Fruit fly (Drosophila melanogaster) whole organism: ENCODE measurements around the gene Urm1.

Source experiments
- CG8478 ChIP-seq: fragments of >200 bp; optimal IDR thresholded peaks from 2 replicates; lab custom pipeline; 2018; ENCODE audit warnings: inconsistent platforms
- Dll ChIP-seq: fragments of >200 bp; optimal IDR thresholded peaks from 2 replicates; lab custom pipeline; 2017
- EcR ChIP-seq, 2 experiments: fragments of >200 bp; optimal IDR thresholded peaks; 2 replicates each; lab custom pipeline; 2017; ENCODE audit warnings: missing biosample characterization in 2 of 2, missing genetic modification characterization in 2 of 2, missing genetic modification reagents in 2 of 2
- pan ChIP-seq: fragments of >200 bp; optimal IDR thresholded peaks from 2 replicates; lab custom pipeline; 2017
- psq ChIP-seq: fragments of >200 bp; optimal IDR thresholded peaks from 2 replicates; lab custom pipeline; 2017
- usp ChIP-seq: fragments of >200 bp; optimal IDR thresholded peaks from 2 replicates; lab custom pipeline; 2017; ENCODE audit warnings: missing biosample characterization, missing genetic modification characterization, mixed read lengths

The Urm1 gene

dm6 chr3L:7640297-7640696 lies at the start of gene Urm1:
Gene Urm1 (minus strand): TSS chr3L:7640446.
- TF ChIP-seq pan (lab: Kevin White, UChicago) (no peak), Dll (lab: Kevin White, UChicago) (no peak), psq (lab: Kevin White, UChicago) (no peak), usp (GFP tag; lab: Kevin White, UChicago) (no peak), CG8478 (lab: Kevin White, UChicago) (no peak), EcR (GFP tag; optimal IDR thresholded peaks at IDR 0.05; lab: Kevin White, UChicago) (no peak)

- TF ChIP-seq CG8478 (lab: Kevin White, UChicago) (no peak), pan (lab: Kevin White, UChicago) (no peak), EcR (GFP tag; optimal IDR thresholded peaks at IDR 0.05; lab: Kevin White, UChicago) (no peak), Dll (lab: Kevin White, UChicago) (no peak)
Measured at dm6 chr3L:7654048-7654961, 14.1 kb upstream of the Urm1 start, which contains the start of gene CG7492. Gene CG7492 (minus strand): TSS chr3L:7654752.

- TF ChIP-seq CG8478 (lab: Kevin White, UChicago), result no peak
- TF ChIP-seq usp (GFP tag; lab: Kevin White, UChicago), result no peak
- no peak for TF ChIP-seq pan (lab: Kevin White, UChicago)
- TF ChIP-seq Dll (lab: Kevin White, UChicago), result no peak
- no peak for TF ChIP-seq EcR (GFP tag; optimal IDR thresholded peaks at IDR 0.05; lab: Kevin White, UChicago)
- no peak for TF ChIP-seq psq (lab: Kevin White, UChicago)
Measured at dm6 chr3L:7650968-7651367, 10.7 kb upstream of the Urm1 start, which contains the start of gene PGRP-SD. Gene PGRP-SD (plus strand): TSS chr3L:7651180.

dm6 chr3L:7650248-7650647 lies 10.0 kb upstream of the Urm1 start, which contains the start of gene CG32373:
Gene CG32373 (plus strand): TSS chr3L:7650548.
- TF ChIP-seq usp (GFP tag; lab: Kevin White, UChicago) (no peak), CG8478 (lab: Kevin White, UChicago) (no peak), pan (lab: Kevin White, UChicago) (no peak), Dll (lab: Kevin White, UChicago) (no peak), psq (lab: Kevin White, UChicago) (no peak), EcR (GFP tag; optimal IDR thresholded peaks at IDR 0.05; lab: Kevin White, UChicago) (no peak)

- TF ChIP-seq usp (GFP tag; lab: Kevin White, UChicago) (no peak), CG8478 (lab: Kevin White, UChicago) (no peak), Dll (lab: Kevin White, UChicago) (no peak), psq (lab: Kevin White, UChicago) (no peak), EcR (GFP tag; optimal IDR thresholded peaks at IDR 0.05; lab: Kevin White, UChicago) (no peak), pan (lab: Kevin White, UChicago) (no peak)
Measured at dm6 chr3L:7643562-7643961, 3.3 kb upstream of the Urm1 start.

- TF ChIP-seq pan (lab: Kevin White, UChicago), result no peak
- TF ChIP-seq EcR (GFP tag; optimal IDR thresholded peaks at IDR 0.05; lab: Kevin White, UChicago), result no peak
- no peak for TF ChIP-seq CG8478 (lab: Kevin White, UChicago)
- no peak for TF ChIP-seq psq (lab: Kevin White, UChicago)
- no peak for TF ChIP-seq usp (GFP tag; lab: Kevin White, UChicago)
- no peak for TF ChIP-seq Dll (lab: Kevin White, UChicago)
Measured at dm6 chr3L:7641467-7641866, 1.2 kb upstream of the Urm1 start, which contains the start of gene CG7506. Gene CG7506 (minus strand): TSS chr3L:7641648.

dm6 chr3L:7639533-7639932 lies 713 bp downstream of the Urm1 start:
- TF ChIP-seq Dll (lab: Kevin White, UChicago) (no peak), CG8478 (lab: Kevin White, UChicago) (no peak), usp (GFP tag; lab: Kevin White, UChicago) (no peak), EcR (GFP tag; optimal IDR thresholded peaks at IDR 0.05; lab: Kevin White, UChicago) (no peak), pan (lab: Kevin White, UChicago) (no peak), psq (lab: Kevin White, UChicago) (no peak)

dm6 chr3L:7634743-7635469 lies 5.3 kb downstream of the Urm1 start:
- TF ChIP-seq CG8478 (lab: Kevin White, UChicago), result no peak
- TF ChIP-seq EcR (GFP tag; optimal IDR thresholded peaks at IDR 0.05; lab: Kevin White, UChicago), result no peak
- TF ChIP-seq usp (GFP tag; lab: Kevin White, UChicago), result no peak
- no peak for TF ChIP-seq psq (lab: Kevin White, UChicago)
- no peak for TF ChIP-seq pan (lab: Kevin White, UChicago)
- no peak for TF ChIP-seq Dll (lab: Kevin White, UChicago)

- TF ChIP-seq usp (GFP tag; lab: Kevin White, UChicago) (no peak), Dll (lab: Kevin White, UChicago) (no peak), CG8478 (lab: Kevin White, UChicago) (no peak)
Measured at dm6 chr3L:7633619-7634018, 6.6 kb downstream of the Urm1 start.

- TF ChIP-seq psq (lab: Kevin White, UChicago) (no peak), pan (lab: Kevin White, UChicago) (no peak), EcR (GFP tag; optimal IDR thresholded peaks at IDR 0.05; lab: Kevin White, UChicago) (no peak), Dll (lab: Kevin White, UChicago) (no peak), CG8478 (lab: Kevin White, UChicago) (no peak), usp (GFP tag; lab: Kevin White, UChicago) (no peak)
Measured at dm6 chr3L:7632540-7633263, 7.5 kb downstream of the Urm1 start.
